Comparison of ENCODE assay signal across 2 fruit fly cellular contexts in the genomic region with DNA sequence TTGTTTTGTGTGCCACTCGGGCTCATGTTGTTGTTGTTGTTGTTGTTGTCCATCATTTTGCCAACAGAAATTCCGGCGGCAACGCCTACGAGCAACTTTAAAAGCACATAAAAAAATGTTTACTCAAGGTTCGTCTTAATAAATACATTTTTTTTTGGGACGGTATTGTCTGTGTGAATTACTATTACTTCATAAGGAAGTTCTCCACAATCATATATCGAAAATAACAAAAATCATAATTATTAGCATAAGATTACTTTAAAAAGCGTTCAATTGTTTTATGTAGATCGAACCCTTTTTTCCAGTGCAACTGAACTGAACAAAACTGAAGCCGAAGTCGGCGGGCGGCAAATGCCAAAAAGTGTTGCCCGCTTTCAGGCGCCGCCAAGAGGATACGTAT.
TF ChIP-seq lines count a peak whose summit lies in the region.

No protein-coding gene starts in this region.

- TF ChIP-seq CTCF in whole organism, embryonic (GFP tag; optimal IDR thresholded peaks at IDR 0.05; lab: Kevin White, UChicago) = no peak

TF ChIP-seq in whole organism, embryonic, 481 proteins besides CTCF, POLR2A, EP300 and RAD21 (continues in another document):
- TF ChIP-seq CG14965 (GFP tag; optimal IDR thresholded peaks at IDR 0.05; lab: Kevin White, UChicago; ENCODE audit: borderline replicate concordance) (no peak), Spps (tag; optimal IDR thresholded peaks at IDR 0.05; lab: Kevin White, UChicago) (no peak), yki (optimal IDR thresholded peaks at IDR 0.05; lab: Kevin White, UChicago) (no peak), CG11247 (GFP tag; IDR thresholded peaks at IDR 0.05; lab: Robert Waterston, UW) (no peak), Abd-B (GFP tag; optimal IDR thresholded peaks at IDR 0.05; lab: Kevin White, UChicago) (no peak), CG16779 (GFP tag; IDR thresholded peaks at IDR 0.05; lab: Robert Waterston, UW) (no peak), exex (tag; optimal IDR thresholded peaks at IDR 0.05; lab: Kevin White, UChicago) (no peak), CG8765 (GFP tag; IDR thresholded peaks at IDR 0.05; lab: Robert Waterston, UW) (no peak), Oli (tag; optimal IDR thresholded peaks at IDR 0.05; lab: Kevin White, UChicago) (peak; percentile 19), Vsx1 (GFP tag; optimal IDR thresholded peaks at IDR 0.05; lab: Kevin White, UChicago) (no peak), Max (GFP tag; optimal IDR thresholded peaks at IDR 0.05; lab: Kevin White, UChicago) (no peak), CoRest (tag; optimal IDR thresholded peaks at IDR 0.05; lab: Kevin White, UChicago) (peak; percentile 1), CG17829 (tag; optimal IDR thresholded peaks at IDR 0.05; lab: Kevin White, UChicago) (no peak), dmrt11E (tag; optimal IDR thresholded peaks at IDR 0.05; lab: Kevin White, UChicago) (no peak), sc (optimal IDR thresholded peaks at IDR 0.05; lab: Kevin White, UChicago) (no peak), sc (GFP tag; optimal IDR thresholded peaks at IDR 0.05; lab: Kevin White, UChicago) (no peak), CG13624 (GFP tag; optimal IDR thresholded peaks at IDR 0.05; lab: Kevin White, UChicago) (peak; percentile 4), MESR4 (GFP tag; optimal IDR thresholded peaks at IDR 0.05; lab: Kevin White, UChicago) (no peak), CG2120 (GFP tag; optimal IDR thresholded peaks at IDR 0.05; lab: Kevin White, UChicago) (peak; percentile 47), CG13296 (GFP tag; optimal IDR thresholded peaks at IDR 0.05; lab: Kevin White, UChicago) (no peak), CG10321 (GFP tag; IDR thresholded peaks at IDR 0.05; lab: Robert Waterston, UW) (no peak), Atf3 (GFP tag; optimal IDR thresholded peaks at IDR 0.05; lab: Kevin White, UChicago) (no peak), CG1832 (GFP tag; optimal IDR thresholded peaks at IDR 0.05; lab: Kevin White, UChicago) (no peak), CG6765 (GFP tag; optimal IDR thresholded peaks at IDR 0.05; lab: Kevin White, UChicago) (no peak), sens (GFP tag; lab: Kevin White, UChicago) (peak; percentile 74), B-H1 (GFP tag; IDR thresholded peaks at IDR 0.05; lab: Robert Waterston, UW) (no peak), CG13894 (tag; optimal IDR thresholded peaks at IDR 0.05; lab: Kevin White, UChicago) (no peak), CG10274 (GFP tag; optimal IDR thresholded peaks at IDR 0.05; lab: Kevin White, UChicago) (no peak), cad (GFP tag; optimal IDR thresholded peaks at IDR 0.05; lab: Kevin White, UChicago) (no peak), al (GFP tag; IDR thresholded peaks at IDR 0.05; lab: Robert Waterston, UW) (no peak), pho (GFP tag; optimal IDR thresholded peaks at IDR 0.05; lab: Kevin White, UChicago) (no peak), CG7786 (GFP tag; optimal IDR thresholded peaks at IDR 0.05; lab: Kevin White, UChicago) (no peak), CG9876 (GFP tag; optimal IDR thresholded peaks at IDR 0.05; lab: Kevin White, UChicago) (no peak), CG3847 (GFP tag; IDR thresholded peaks at IDR 0.05; lab: Robert Waterston, UW) (no peak), CG12659 (GFP tag; optimal IDR thresholded peaks at IDR 0.05; lab: Kevin White, UChicago) (no peak), CG7372 (GFP tag; IDR thresholded peaks at IDR 0.05; lab: Robert Waterston, UW) (no peak), Ets97D (GFP tag; optimal IDR thresholded peaks at IDR 0.05; lab: Kevin White, UChicago) (no peak), Gug (GFP tag; IDR thresholded peaks at IDR 0.05; lab: Robert Waterston, UW) (no peak), D19B (GFP tag; optimal IDR thresholded peaks at IDR 0.05; lab: Kevin White, UChicago) (no peak), B-H2 (GFP tag; optimal IDR thresholded peaks at IDR 0.05; lab: Kevin White, UChicago) (no peak), Lpt (GFP tag; optimal IDR thresholded peaks at IDR 0.05; lab: Kevin White, UChicago) (no peak), ewg (GFP tag; optimal IDR thresholded peaks at IDR 0.05; lab: Kevin White, UChicago) (no peak), Trl (optimal IDR thresholded peaks at IDR 0.05; lab: Kevin White, UChicago) (no peak), Trl (GFP tag; optimal IDR thresholded peaks at IDR 0.05; lab: Kevin White, UChicago) (no peak), Mad (GFP tag; optimal IDR thresholded peaks at IDR 0.05; lab: Kevin White, UChicago) (no peak), PHDP (tag; optimal IDR thresholded peaks at IDR 0.05; lab: Kevin White, UChicago) (peak; percentile 14), ssp (GFP tag; IDR thresholded peaks at IDR 0.05; lab: Robert Waterston, UW) (no peak)

TF ChIP-seq in whole organism, prepupa, 60 proteins besides CTCF, POLR2A, EP300 and RAD21:
- TF ChIP-seq CG32006 (GFP tag; optimal IDR thresholded peaks at IDR 0.05; lab: Kevin White, UChicago) = peak; percentile 2
- no peak for TF ChIP-seq CG3032 (tag; optimal IDR thresholded peaks at IDR 0.05; lab: Kevin White, UChicago)
- peak; percentile 56 for TF ChIP-seq Eip78C (GFP tag; lab: Kevin White, UChicago)
